Worm (Caenorhabditis elegans) whole organism, early embryonic: ENCODE results near the gene grl-11.

ENCODE experiments used
- B0310.2 ChIP-seq: sonication (generic microtip); optimal IDR thresholded peaks from 2 replicates; lab custom pipeline; 2016; ENCODE audit warnings: mild to moderate bottlenecking, missing genetic modification characterization, missing compliant biosample characterization
- ama-1 ChIP-seq: fragments of 150-350 bp; optimal IDR thresholded peaks from 2 replicates; lab custom pipeline; 2014
- ceh-36 ChIP-seq: sonication (generic microtip); optimal IDR thresholded peaks from 2 replicates; lab custom pipeline; 2016; ENCODE audit warnings: missing genetic modification characterization, inconsistent platforms, missing compliant biosample characterization
- ets-7 ChIP-seq: sonication (generic microtip); optimal IDR thresholded peaks from 2 replicates; lab custom pipeline; 2016; ENCODE audit warnings: missing genotype, missing genetic modification characterization, missing compliant biosample characterization
- hmbx-1 ChIP-seq: sonication (generic microtip); optimal IDR thresholded peaks from 2 replicates; lab custom pipeline; 2016; ENCODE audit warnings: mild to moderate bottlenecking, missing genetic modification characterization, missing compliant biosample characterization
- hmg-4 ChIP-seq: fragments of 200-800 bp; sonication (Bioruptor generic); optimal IDR thresholded peaks from 2 replicates; lab custom pipeline; 2018; ENCODE audit warnings: mild to moderate bottlenecking, missing genetic modification characterization, missing compliant biosample characterization
- scrt-1 ChIP-seq: fragments of 200-800 bp; sonication (Bioruptor generic); IDR thresholded peaks from 2 replicates; pipeline ENCODE4 v1.3.6; 2022; ENCODE audit warnings: missing genetic modification characterization, missing compliant biosample characterization
- tra-4 ChIP-seq: sonication (generic microtip); optimal IDR thresholded peaks from 2 replicates; lab custom pipeline; 2017; ENCODE audit warnings: missing genetic modification characterization, missing compliant biosample characterization

- TF ChIP-seq hmbx-1 (tag; lab: Kevin White, UChicago) (no peak), tra-4 (no peak), ets-7 (tag; lab: Kevin White, UChicago) (no peak), hmg-4 (GFP tag; lab: Kevin White, UChicago) (no peak), scrt-1 (GFP tag; lab: Robert Waterston, UW) (no peak), ceh-36 (no peak), ama-1 (lab: Kevin White, UChicago) (no peak), B0310.2 (no peak)
Measured at ce11 chrIII:9153809-9154208, 35.6 kb upstream of the grl-11 start, which contains the start of gene nhl-1.
